Worm (Caenorhabditis elegans) whole organism, midembryonic: ENCODE data around the gene tmem-24.

ENCODE experiments used
- T22C8.4 ChIP-seq: fragments of 200-800 bp; sonication (Bioruptor generic); IDR thresholded peaks from 2 replicates; pipeline ENCODE4 v1.3.6; 2022; ENCODE audit warnings: missing genetic modification characterization, missing compliant biosample characterization
- cog-1 ChIP-seq: sonication (generic microtip); optimal IDR thresholded peaks from 2 replicates; lab custom pipeline; 2016; ENCODE audit warnings: missing genetic modification characterization, missing compliant biosample characterization
- flt-1 ChIP-seq: fragments of 200-800 bp; sonication (Bioruptor generic); IDR thresholded peaks from 2 replicates; pipeline ENCODE4 v1.3.6; 2022; ENCODE audit warnings: missing genetic modification characterization, missing compliant biosample characterization
- klf-2 ChIP-seq: fragments of 200-800 bp; sonication (Bioruptor generic); conservative IDR thresholded peaks from 2 replicates; pipeline ENCODE4 v1.3.6; 2022; ENCODE audit warnings: missing genetic modification reagents, missing genetic modification characterization, missing compliant biosample characterization
- med-1 ChIP-seq: sonication (generic microtip); optimal IDR thresholded peaks from 2 replicates; lab custom pipeline; 2017; ENCODE audit warnings: missing genetic modification characterization, mild to moderate bottlenecking, missing compliant biosample characterization, antibody characterized with exemption, missing genetic modification reagents; ENCODE audit not compliant: insufficient read depth
- ref-1 ChIP-seq: fragments of 200-800 bp; sonication (Bioruptor generic); conservative IDR thresholded peaks from 2 replicates; pipeline ENCODE4 v1.3.6; 2022; ENCODE audit warnings: missing genetic modification reagents, missing genetic modification characterization, missing compliant biosample characterization
- ztf-29 ChIP-seq: fragments of 200-800 bp; sonication (Bioruptor generic); IDR thresholded peaks from 2 replicates; pipeline ENCODE4 v1.3.6; 2022; ENCODE audit warnings: missing genetic modification reagents, missing genetic modification characterization, missing compliant biosample characterization

ce11 chrX:3693138-3693537 lies 48.4 kb upstream of the tmem-24 start, which contains the start of gene C02F12.8:
- TF ChIP-seq flt-1 (GFP tag; lab: Robert Waterston, UW) (no peak), T22C8.4 (GFP tag; lab: Robert Waterston, UW) (no peak), ref-1 (GFP tag; lab: Robert Waterston, UW) (no peak), klf-2 (GFP tag; lab: Robert Waterston, UW) (no peak), cog-1 (tag; lab: Kevin White, UChicago) (no peak), med-1 (GFP tag; lab: Kevin White, UChicago) (no peak), ztf-29 (GFP tag; lab: Robert Waterston, UW) (no peak)
